Worm (Caenorhabditis elegans): ENCODE results near the gene T04G9.7.

DNA sequence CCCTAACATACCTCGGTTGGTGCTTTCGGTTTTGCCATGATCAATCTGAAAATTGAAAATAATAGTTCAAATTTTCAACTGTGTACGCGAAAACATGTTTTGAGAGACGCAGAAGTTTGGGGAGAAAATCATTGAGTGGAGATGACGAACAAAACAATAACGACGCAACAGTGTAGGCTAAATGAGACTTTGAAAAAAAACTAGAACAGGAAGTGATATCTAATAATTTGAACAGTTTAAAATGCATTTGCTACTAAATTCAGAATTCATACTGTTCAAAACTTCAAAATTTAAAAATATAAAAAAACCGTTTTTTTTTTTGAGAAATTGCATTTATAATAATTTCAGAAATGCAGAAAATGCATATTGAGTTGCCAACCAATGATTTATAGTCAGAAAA, 42.4 kb downstream of the T04G9.7 start, which contains the start of gene F25E2.3:
- no peak for TF ChIP-seq elt-1 (tag; optimal IDR thresholded peaks at IDR 0.05; ENCODE audit: borderline replicate concordance, insufficient read depth)
- no peak for TF ChIP-seq blmp-1 (tag; optimal IDR thresholded peaks at IDR 0.05)
- no peak for TF ChIP-seq sem-2 (GFP tag; optimal IDR thresholded peaks at IDR 0.05)
- no peak for TF ChIP-seq elt-3 (tag; optimal IDR thresholded peaks at IDR 0.05)
- no peak for TF ChIP-seq unc-62 (GFP tag; optimal IDR thresholded peaks at IDR 0.05)

Measured in whole organism, mixed stage, embryonic.